Fruit fly (Drosophila melanogaster) whole organism, embryonic: ENCODE data around the gene CG32448.

Experiments used
- CG13123 ChIP-seq: fragments of 200-800 bp; sonication (Bioruptor generic); optimal IDR thresholded peaks from 2 replicates; lab custom pipeline; 2016; ENCODE audit warnings: missing biosample characterization, missing genetic modification characterization
- CG14441 ChIP-seq: fragments of 200-800 bp; sonication (Bioruptor generic); IDR thresholded peaks from 2 replicates; pipeline ENCODE4 v1.3.6; 2022; ENCODE audit warnings: missing biosample characterization, missing genetic modification characterization
- CG1602 ChIP-seq: fragments of 200-800 bp; sonication (Bioruptor generic); optimal IDR thresholded peaks from 3 replicates; lab custom pipeline; 2016; ENCODE audit warnings: missing biosample characterization, missing genetic modification characterization
- CG30403 ChIP-seq: fragments of 200-800 bp; sonication (Bioruptor generic); optimal IDR thresholded peaks from 3 replicates; lab custom pipeline; 2016; ENCODE audit warnings: missing biosample characterization, missing genetic modification characterization
- CG3995 ChIP-seq: fragments of 200-800 bp; sonication (Bioruptor generic); optimal IDR thresholded peaks from 3 replicates; lab custom pipeline; 2016; ENCODE audit warnings: missing biosample characterization, missing genetic modification characterization
- CrebB ChIP-seq: fragments of 200-800 bp; sonication (Bioruptor generic); optimal IDR thresholded peaks from 3 replicates; lab custom pipeline; 2018; ENCODE audit warnings: missing biosample characterization, mild to moderate bottlenecking, missing genetic modification characterization
- D19A ChIP-seq: fragments of 200-800 bp; optimal IDR thresholded peaks from 3 replicates; lab custom pipeline; 2019; ENCODE audit warnings: missing biosample characterization, mild to moderate bottlenecking, missing genetic modification characterization, moderate library complexity
- Mad ChIP-seq: fragments of 200-800 bp; sonication (Bioruptor generic); optimal IDR thresholded peaks from 2 replicates; lab custom pipeline; 2016; ENCODE audit warnings: missing biosample characterization, missing genetic modification characterization
- NC2α ChIP-seq: fragments of 200-800 bp; sonication (Bioruptor generic); optimal IDR thresholded peaks from 2 replicates; lab custom pipeline; 2016; ENCODE audit warnings: missing biosample characterization, missing genetic modification characterization
- kay ChIP-seq: fragments of 200-800 bp; sonication (Bioruptor generic); optimal IDR thresholded peaks from 2 replicates; lab custom pipeline; 2016; ENCODE audit warnings: missing biosample characterization, missing genetic modification characterization
- otp ChIP-seq: fragments of 200-800 bp; sonication (Bioruptor generic); IDR thresholded peaks from 3 replicates; pipeline ENCODE4, ENCODE4 v1.3.6; 2022; ENCODE audit warnings: missing biosample characterization, missing genetic modification characterization
- phol ChIP-seq: fragments of 200-800 bp; sonication (Bioruptor generic); optimal IDR thresholded peaks from 3 replicates; lab custom pipeline; 2018; ENCODE audit warnings: missing biosample characterization, mild to moderate bottlenecking, missing genetic modification characterization, moderate library complexity
- sr ChIP-seq: fragments of 200-800 bp; sonication (Bioruptor generic); IDR thresholded peaks from 3 replicates; pipeline ENCODE4 v1.3.6; 2022; ENCODE audit warnings: missing biosample characterization, missing genetic modification characterization
- zfh1 ChIP-seq: fragments of 200-800 bp; sonication (Bioruptor generic); IDR thresholded peaks from 3 replicates; pipeline ENCODE4 v1.3.6; 2022; ENCODE audit warnings: missing biosample characterization, missing genetic modification characterization

DNA sequence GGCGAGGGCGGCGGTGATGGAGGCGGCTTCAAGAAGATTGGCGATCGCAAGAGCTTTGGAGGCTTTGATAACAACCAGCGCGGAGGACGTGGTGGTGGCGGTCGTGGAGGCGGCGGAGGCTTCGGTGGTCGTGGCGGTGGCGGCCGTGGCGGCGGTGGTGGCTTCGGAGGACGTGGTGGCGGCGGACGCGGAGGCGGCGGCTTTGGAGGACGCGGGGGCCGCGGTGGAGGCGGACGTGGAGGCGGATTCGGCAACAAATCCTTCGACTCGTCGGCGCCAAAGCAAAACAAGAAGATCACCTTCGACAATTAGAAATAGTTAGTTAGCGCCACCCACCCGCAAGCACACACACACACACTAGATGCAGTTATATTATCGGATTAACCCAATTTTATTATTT is 7.3 kb upstream of the CG32448 start:
- TF ChIP-seq zfh1 (GFP tag; lab: Robert Waterston, UW), result 0 out of 3 replicates have a peak, but pooled peaks have one; percentile 12
- TF ChIP-seq phol, result no peak
- TF ChIP-seq D19A (tag; lab: Kevin White, UChicago), result no peak
- no peak for TF ChIP-seq otp (GFP tag; lab: Robert Waterston, UW)
- no peak for TF ChIP-seq CrebB (tag; lab: Kevin White, UChicago)
- TF ChIP-seq sr, result no peak
- TF ChIP-seq CG14441 (GFP tag; lab: Robert Waterston, UW), result no peak
- no peak for TF ChIP-seq CG1602 (GFP tag; lab: Kevin White, UChicago)
- no peak for TF ChIP-seq kay (GFP tag; lab: Kevin White, UChicago)
- no peak for TF ChIP-seq CG13123
- TF ChIP-seq CG3995 (GFP tag; lab: Kevin White, UChicago), result no peak
- TF ChIP-seq NC2α (GFP tag; lab: Kevin White, UChicago), result no peak
- no peak for TF ChIP-seq Mad (GFP tag; lab: Kevin White, UChicago)
- TF ChIP-seq CG30403 (GFP tag; lab: Kevin White, UChicago), result no peak
